Worm (Caenorhabditis elegans): Measurements from ENCODE around the gene pde-4.

- TF ChIP-seq nhr-28 (tag; optimal IDR thresholded peaks at IDR 0.05) (no peak), lin-39 (tag; optimal IDR thresholded peaks at IDR 0.05) (no peak), mdl-1 (tag; optimal IDR thresholded peaks at IDR 0.05) (no peak), ztf-4 (tag; optimal IDR thresholded peaks at IDR 0.05) (no peak), tbx-2 (tag; optimal IDR thresholded peaks at IDR 0.05) (no peak), nhr-76 (tag; optimal IDR thresholded peaks at IDR 0.05) (no peak), dpl-1 (GFP tag; optimal IDR thresholded peaks at IDR 0.05) (no peak), nhr-77 (tag; optimal IDR thresholded peaks at IDR 0.05) (no peak), lin-13 (GFP tag; optimal IDR thresholded peaks at IDR 0.05) (no peak), hlh-4 (tag; optimal IDR thresholded peaks at IDR 0.05) (no peak), pag-3 (tag; optimal IDR thresholded peaks at IDR 0.05; ENCODE audit: borderline replicate concordance, insufficient read depth) (no peak), nhr-11 (tag; optimal IDR thresholded peaks at IDR 0.05) (no peak), mep-1 (tag; optimal IDR thresholded peaks at IDR 0.05) (no peak)
Observed at ce11 chrII:7679499-7680012, 28.5 kb upstream of the pde-4 start.

Measured in whole organism, L1 larva.